Fruit fly (Drosophila melanogaster) whole organism, embryonic: ENCODE data around the gene Frmd5.

Source experiments
- Ada2b ChIP-seq: fragments of 200-800 bp; sonication (Bioruptor generic); IDR thresholded peaks from 2 replicates; pipeline ENCODE4 v1.3.6; 2022; ENCODE audit warnings: missing biosample characterization, missing genetic modification characterization
- Adf1 ChIP-seq: fragments of 200-800 bp; sonication (Bioruptor generic); IDR thresholded peaks from 2 replicates; pipeline ENCODE4 v1.3.6; 2022; ENCODE audit warnings: missing biosample characterization, missing genetic modification characterization
- BEAF-32 ChIP-seq: fragments of 200-800 bp; sonication (Bioruptor generic); optimal IDR thresholded peaks from 3 replicates; lab custom pipeline; 2017; ENCODE audit warnings: missing biosample characterization, missing genetic modification characterization, mild to moderate bottlenecking, moderate library complexity, missing genetic modification reagents
- CG10654 ChIP-seq: fragments of 200-800 bp; sonication (Bioruptor generic); optimal IDR thresholded peaks from 2 replicates; lab custom pipeline; 2016; ENCODE audit warnings: missing biosample characterization, missing genetic modification characterization
- CG11247 ChIP-seq: fragments of 200-800 bp; sonication (Bioruptor generic); IDR thresholded peaks from 2 replicates; pipeline ENCODE4 v1.3.6; 2022; ENCODE audit warnings: missing biosample characterization, missing genetic modification characterization
- CG12744 ChIP-seq: fragments of 200-800 bp; sonication (Bioruptor generic); optimal IDR thresholded peaks from 2 replicates; lab custom pipeline; 2016; ENCODE audit warnings: missing biosample characterization, missing genetic modification characterization
- CG13287 ChIP-seq: fragments of 200-800 bp; sonication (Bioruptor generic); IDR thresholded peaks from 2 replicates; pipeline ENCODE4 v1.3.6; 2022; ENCODE audit warnings: missing biosample characterization, missing genetic modification characterization; ENCODE audit not compliant: partially characterized antibody
- CG1529 ChIP-seq: fragments of 200-800 bp; sonication (Bioruptor generic); optimal IDR thresholded peaks from 3 replicates; lab custom pipeline; 2018; ENCODE audit warnings: missing biosample characterization, missing genetic modification characterization
- CG16863 ChIP-seq: fragments of 200-800 bp; sonication (Bioruptor generic); optimal IDR thresholded peaks from 3 replicates; lab custom pipeline; 2016; ENCODE audit warnings: missing biosample characterization, missing genetic modification characterization
- CG17328 ChIP-seq: fragments of 200-800 bp; sonication (Bioruptor generic); IDR thresholded peaks from 2 replicates; pipeline ENCODE4 v1.3.6; 2022; ENCODE audit warnings: missing biosample characterization, missing genetic modification characterization
- CG17568 ChIP-seq: fragments of 200-800 bp; sonication (Bioruptor generic); optimal IDR thresholded peaks from 2 replicates; lab custom pipeline; 2018; ENCODE audit warnings: missing biosample characterization, mild to moderate bottlenecking, missing genetic modification characterization, moderate library complexity
- CG18599 ChIP-seq: fragments of 200-800 bp; sonication (Bioruptor generic); optimal IDR thresholded peaks from 3 replicates; lab custom pipeline; 2017; ENCODE audit warnings: missing biosample characterization, missing genetic modification characterization, mild to moderate bottlenecking, moderate library complexity, missing genetic modification reagents
- CG30020 ChIP-seq: fragments of 200-800 bp; optimal IDR thresholded peaks from 2 replicates; lab custom pipeline; 2019; ENCODE audit warnings: missing biosample characterization, mild to moderate bottlenecking, missing genetic modification characterization, moderate library complexity
- CG31388 ChIP-seq: fragments of 200-800 bp; sonication (Bioruptor generic); optimal IDR thresholded peaks from 2 replicates; lab custom pipeline; 2016; ENCODE audit warnings: missing biosample characterization, missing genetic modification characterization
- CG3726 ChIP-seq: fragments of 200-800 bp; sonication (Bioruptor generic); IDR thresholded peaks from 3 replicates; pipeline ENCODE4, ENCODE4 v1.3.6; 2022; ENCODE audit warnings: missing biosample characterization, missing genetic modification characterization
- CG42726 ChIP-seq: fragments of 200-800 bp; sonication (Bioruptor generic); IDR thresholded peaks from 2 replicates; pipeline ENCODE4 v1.3.6; 2022; ENCODE audit warnings: missing biosample characterization, missing genetic modification characterization; ENCODE audit not compliant: partially characterized antibody
- CG4424 ChIP-seq: fragments of 200-800 bp; sonication (Bioruptor generic); optimal IDR thresholded peaks from 3 replicates; lab custom pipeline; 2016; ENCODE audit warnings: missing biosample characterization, missing genetic modification characterization
- CG6683 ChIP-seq: fragments of 200-800 bp; sonication (Bioruptor generic); optimal IDR thresholded peaks from 2 replicates; lab custom pipeline; 2017; ENCODE audit warnings: missing biosample characterization, mild to moderate bottlenecking, missing genetic modification characterization, missing genetic modification reagents
- CG6854 ChIP-seq: fragments of 200-800 bp; sonication (Bioruptor generic); optimal IDR thresholded peaks from 3 replicates; lab custom pipeline; 2017; ENCODE audit warnings: missing biosample characterization, mild to moderate bottlenecking, missing genetic modification characterization
- CG7786 ChIP-seq: fragments of 200-800 bp; sonication (Bioruptor generic); optimal IDR thresholded peaks from 2 replicates; lab custom pipeline; 2016; ENCODE audit warnings: missing biosample characterization, missing genetic modification characterization
- CG7928 ChIP-seq: fragments of 200-800 bp; sonication (Bioruptor generic); optimal IDR thresholded peaks from 2 replicates; lab custom pipeline; 2017; ENCODE audit warnings: missing biosample characterization, mild to moderate bottlenecking, missing genetic modification characterization
- CG9797 ChIP-seq: fragments of 200-800 bp; sonication (Bioruptor generic); optimal IDR thresholded peaks from 3 replicates; lab custom pipeline; 2018; ENCODE audit warnings: missing biosample characterization, mild to moderate bottlenecking, missing genetic modification characterization
- CrebB ChIP-seq: fragments of 200-800 bp; sonication (Bioruptor generic); optimal IDR thresholded peaks from 3 replicates; lab custom pipeline; 2018; ENCODE audit warnings: missing biosample characterization, mild to moderate bottlenecking, missing genetic modification characterization
- Dbx ChIP-seq: fragments of 200-800 bp; sonication (Bioruptor generic); IDR thresholded peaks from 3 replicates; pipeline ENCODE4 v1.3.6; 2022; ENCODE audit warnings: missing biosample characterization, missing genetic modification characterization
- Dek ChIP-seq: fragments of 200-800 bp; sonication (Bioruptor generic); optimal IDR thresholded peaks from 3 replicates; lab custom pipeline; 2019; ENCODE audit warnings: missing biosample characterization, mild to moderate bottlenecking, missing genetic modification characterization, moderate library complexity
- Dip3 ChIP-seq: fragments of 200-800 bp; sonication (Bioruptor generic); optimal IDR thresholded peaks from 3 replicates; lab custom pipeline; 2016; ENCODE audit warnings: missing biosample characterization, missing genetic modification characterization
- Dll ChIP-seq: fragments of 200-800 bp; sonication (Bioruptor generic); IDR thresholded peaks from 4 replicates; pipeline ENCODE4 v1.3.6; 2022; ENCODE audit warnings: missing biosample characterization, missing genetic modification characterization; ENCODE audit not compliant: partially characterized antibody
- E2f1 ChIP-seq: fragments of 200-800 bp; sonication (Bioruptor generic); IDR thresholded peaks from 2 replicates; pipeline ENCODE4 v1.3.6; 2022; ENCODE audit warnings: missing biosample characterization, missing genetic modification characterization
- MBD-R2 ChIP-seq: fragments of 200-800 bp; sonication (Bioruptor generic); IDR thresholded peaks from 2 replicates; pipeline ENCODE4 v1.3.6; 2022; ENCODE audit warnings: missing biosample characterization, missing genetic modification characterization
- NFAT ChIP-seq: fragments of 200-800 bp; sonication (Bioruptor generic); IDR thresholded peaks from 2 replicates; pipeline ENCODE4 v1.3.6; 2022; ENCODE audit warnings: missing biosample characterization, missing genetic modification characterization
- Nf-YC ChIP-seq: fragments of 200-800 bp; optimal IDR thresholded peaks from 3 replicates; lab custom pipeline; 2019; ENCODE audit warnings: missing biosample characterization, mild to moderate bottlenecking, missing genetic modification characterization, moderate library complexity
- Spps ChIP-seq: fragments of 200-800 bp; sonication (Bioruptor generic); optimal IDR thresholded peaks from 2 replicates; lab custom pipeline; 2018; ENCODE audit warnings: missing biosample characterization, mild to moderate bottlenecking, missing genetic modification characterization
- ab ChIP-seq: fragments of 200-800 bp; sonication (Bioruptor generic); optimal IDR thresholded peaks from 2 replicates; lab custom pipeline; 2016; ENCODE audit warnings: missing biosample characterization, missing genetic modification characterization
- al ChIP-seq: fragments of 200-800 bp; sonication (Bioruptor generic); IDR thresholded peaks from 2 replicates; pipeline ENCODE4 v1.3.6; 2022; ENCODE audit warnings: missing biosample characterization, missing genetic modification characterization
- amos ChIP-seq: fragments of 200-800 bp; sonication (Bioruptor generic); IDR thresholded peaks from 2 replicates; pipeline ENCODE4 v1.3.6; 2022; ENCODE audit warnings: missing biosample characterization, missing genetic modification characterization; ENCODE audit not compliant: partially characterized antibody
- aop ChIP-seq: fragments of 200-800 bp; sonication (Bioruptor generic); IDR thresholded peaks from 2 replicates; pipeline ENCODE4 v1.3.6; 2022; ENCODE audit warnings: missing biosample characterization, missing genetic modification characterization
- emc ChIP-seq: fragments of 200-800 bp; sonication (Bioruptor generic); optimal IDR thresholded peaks from 2 replicates; lab custom pipeline; 2016; ENCODE audit warnings: missing biosample characterization, missing genetic modification characterization
- eyg ChIP-seq: fragments of 200-800 bp; sonication (Bioruptor generic); optimal IDR thresholded peaks from 3 replicates; lab custom pipeline; 2016; ENCODE audit warnings: missing biosample characterization, missing genetic modification characterization
- fd64A ChIP-seq: fragments of 200-800 bp; sonication (Bioruptor generic); optimal IDR thresholded peaks from 3 replicates; lab custom pipeline; 2018; ENCODE audit warnings: missing biosample characterization, mild to moderate bottlenecking, missing genetic modification characterization
- gsb ChIP-seq: fragments of 200-800 bp; sonication (Bioruptor generic); IDR thresholded peaks from 2 replicates; pipeline ENCODE4 v1.3.6; 2022; ENCODE audit warnings: missing biosample characterization, missing genetic modification characterization
- lbe ChIP-seq: fragments of 200-800 bp; sonication (Bioruptor generic); optimal IDR thresholded peaks from 2 replicates; lab custom pipeline; 2016; ENCODE audit warnings: missing biosample characterization, mild to moderate bottlenecking, missing genetic modification characterization
- luna ChIP-seq: fragments of 200-800 bp; sonication (Bioruptor generic); optimal IDR thresholded peaks from 2 replicates; lab custom pipeline; 2016; ENCODE audit warnings: missing biosample characterization, missing genetic modification characterization
- org-1 ChIP-seq: fragments of 200-800 bp; sonication (Bioruptor generic); optimal IDR thresholded peaks from 2 replicates; lab custom pipeline; 2017; ENCODE audit warnings: missing biosample characterization, missing genetic modification characterization
- pb ChIP-seq: fragments of 200-800 bp; sonication (Bioruptor generic); optimal IDR thresholded peaks from 3 replicates; lab custom pipeline; 2016; ENCODE audit warnings: missing biosample characterization, missing genetic modification characterization
- so ChIP-seq: fragments of 200-800 bp; sonication (Bioruptor generic); IDR thresholded peaks from 3 replicates; pipeline ENCODE4 v1.3.6; 2022; ENCODE audit warnings: missing biosample characterization, missing genetic modification characterization
- wek ChIP-seq: fragments of 200-800 bp; sonication (Bioruptor generic); optimal IDR thresholded peaks from 3 replicates; lab custom pipeline; 2018; ENCODE audit warnings: missing biosample characterization, mild to moderate bottlenecking, missing genetic modification characterization, moderate library complexity
- yki ChIP-seq: fragments of >200 bp; optimal IDR thresholded peaks from 3 replicates; lab custom pipeline; 2018
- zen2 ChIP-seq: fragments of 200-800 bp; sonication (Bioruptor generic); IDR thresholded peaks from 3 replicates; pipeline ENCODE4 v1.3.6; 2022; ENCODE audit warnings: missing biosample characterization, missing genetic modification characterization; ENCODE audit not compliant: partially characterized antibody
- zfh1 ChIP-seq: fragments of 200-800 bp; sonication (Bioruptor generic); IDR thresholded peaks from 3 replicates; pipeline ENCODE4 v1.3.6; 2022; ENCODE audit warnings: missing biosample characterization, missing genetic modification characterization

Frmd5 gene

DNA sequence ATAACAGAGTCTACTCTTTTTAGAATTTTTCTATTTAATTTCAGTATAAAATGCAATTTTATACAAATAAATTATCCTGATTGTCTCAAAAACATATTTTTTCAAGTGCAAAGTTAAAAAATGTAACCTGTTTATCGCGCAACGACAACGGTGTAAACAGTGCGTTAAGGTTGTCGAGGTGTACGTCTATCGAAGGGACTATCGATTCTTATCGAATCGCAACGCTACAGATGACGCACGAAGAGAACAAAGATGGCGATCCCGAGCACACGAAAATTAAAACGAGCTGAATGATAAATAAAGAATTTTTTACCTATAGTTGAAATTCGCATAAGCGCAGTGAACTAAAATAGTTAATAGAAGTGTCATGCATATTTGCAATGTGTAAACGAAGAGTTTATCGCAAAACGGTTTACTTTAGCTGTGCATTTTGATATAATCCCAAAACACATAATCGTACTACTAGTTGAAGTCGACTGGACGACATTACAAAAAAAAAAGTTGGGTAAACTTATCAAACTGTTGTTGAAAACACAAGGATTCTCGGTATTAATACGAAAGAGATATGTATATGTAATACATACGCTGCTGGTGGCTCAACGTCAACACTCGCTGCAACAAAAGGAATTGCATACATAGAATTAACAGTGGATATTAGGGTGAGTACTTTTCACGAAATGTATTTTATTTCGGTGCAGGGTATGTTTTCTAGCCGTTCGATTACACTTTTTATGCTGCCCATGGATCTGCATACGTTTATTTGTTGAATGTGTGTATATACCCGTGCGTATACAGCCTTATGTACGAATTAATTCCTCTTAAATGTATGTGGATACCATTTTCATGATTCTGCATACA, 43.9 kb downstream of the Frmd5 start, which contains the start of gene da (continued):
- TF ChIP-seq CG31388 (GFP tag; lab: Kevin White, UChicago) (peak; percentile 7), org-1 (GFP tag; lab: Kevin White, UChicago) (no peak), Dll (GFP tag; lab: Robert Waterston, UW) (peak; percentile 46; the same call in 2 of the 4 replicates), Dbx (GFP tag; lab: Robert Waterston, UW) (0 out of 3 replicates have a peak, but pooled peaks have one; percentile 15), CG7786 (GFP tag; lab: Kevin White, UChicago) (peak; percentile 55), emc (GFP tag; lab: Kevin White, UChicago) (peak; percentile 20), amos (GFP tag; lab: Robert Waterston, UW) (peak; percentile 66; the same call in 1 of the 2 replicates), E2f1 (peak; percentile 50; the same call in 1 of the 2 replicates), lbe (GFP tag; lab: Kevin White, UChicago) (no peak), yki (lab: Kevin White, UChicago) (no peak), CG42726 (GFP tag; lab: Robert Waterston, UW) (no peak), pb (GFP tag; lab: Kevin White, UChicago) (no peak), CrebB (tag; lab: Kevin White, UChicago) (peak; percentile 43), CG11247 (GFP tag; lab: Robert Waterston, UW) (peak; percentile 54; the same call in 1 of the 2 replicates), ab (GFP tag; lab: Kevin White, UChicago) (no peak), aop (GFP tag; lab: Robert Waterston, UW) (no peak), CG12744 (GFP tag; lab: Kevin White, UChicago) (peak; percentile 3), CG6854 (peak; percentile 38), so (GFP tag; lab: Robert Waterston, UW) (no peak), NFAT (GFP tag; lab: Robert Waterston, UW) (peak; percentile 58; the same call in 1 of the 2 replicates), gsb (GFP tag; lab: Robert Waterston, UW) (no peak), zfh1 (peak; percentile 40; the same call in 1 of the 3 replicates), CG10654 (GFP tag; lab: Kevin White, UChicago) (peak; percentile 64), CG17568 (GFP tag; lab: Kevin White, UChicago) (peak; percentile 24), Dek (tag; lab: Kevin White, UChicago) (peak; percentile 65), BEAF-32 (GFP tag; lab: Kevin White, UChicago) (peak; percentile 69), CG16863 (GFP tag; lab: Kevin White, UChicago) (peak; percentile 57), CG9797 (GFP tag; lab: Kevin White, UChicago) (peak; percentile 58), Spps (tag; lab: Kevin White, UChicago) (peak; percentile 23), CG3726 (no peak), Adf1 (no peak), CG17328 (GFP tag; lab: Robert Waterston, UW) (peak; percentile 55), CG7928 (no peak), CG13287 (peak; percentile 64), wek (peak; percentile 15), CG4424 (peak; percentile 55), luna (no peak), al (peak; percentile 45), zen2 (GFP tag; lab: Robert Waterston, UW) (no peak), MBD-R2 (GFP tag; lab: Robert Waterston, UW) (peak; percentile 61), fd64A (GFP tag; lab: Kevin White, UChicago) (no peak), eyg (GFP tag; lab: Kevin White, UChicago) (no peak), CG6683 (GFP tag; lab: Kevin White, UChicago) (no peak), CG30020 (tag; lab: Kevin White, UChicago) (peak; percentile 99), Ada2b (GFP tag; lab: Robert Waterston, UW) (peak; percentile 61), Nf-YC (tag; lab: Kevin White, UChicago) (peak; percentile 52), CG18599 (GFP tag; lab: Kevin White, UChicago) (peak; percentile 45), Dip3 (GFP tag; lab: Kevin White, UChicago) (peak; percentile 45), CG1529 (GFP tag; lab: Kevin White, UChicago) (no peak)
